Worm (Caenorhabditis elegans) whole organism, mixed stage, embryonic: Measurements from ENCODE around the gene lido-11.

Experiments used
- M03D4.4 ChIP-seq: sonication (generic microtip); optimal IDR thresholded peaks from 2 replicates; lab custom pipeline; 2017; ENCODE audit warnings: mild to moderate bottlenecking, missing genetic modification characterization, missing compliant biosample characterization
- bed-3 ChIP-seq: fragments of 200-800 bp; sonication (Bioruptor generic); optimal IDR thresholded peaks from 3 replicates; lab custom pipeline; 2018; ENCODE audit warnings: mild to moderate bottlenecking, missing genetic modification characterization, moderate library complexity, missing compliant biosample characterization
- ceh-39 ChIP-seq: fragments of 150-350 bp; optimal IDR thresholded peaks from 2 replicates; lab custom pipeline; 2014; ENCODE audit warnings: missing biosample characterization, missing genetic modification characterization
- ceh-43 ChIP-seq: fragments of 200-800 bp; sonication (Bioruptor generic); optimal IDR thresholded peaks from 2 replicates; lab custom pipeline; 2018; ENCODE audit warnings: mild to moderate bottlenecking, missing genetic modification characterization, moderate library complexity, missing compliant biosample characterization
- ceh-83 ChIP-seq: fragments of 200-800 bp; sonication (Bioruptor generic); optimal IDR thresholded peaks from 2 replicates; lab custom pipeline; 2018; ENCODE audit warnings: mild to moderate bottlenecking, missing genetic modification characterization, missing compliant biosample characterization
- cnd-1 ChIP-seq: fragments of 200-800 bp; sonication (Bioruptor generic); optimal IDR thresholded peaks from 2 replicates; lab custom pipeline; 2018; ENCODE audit warnings: mild to moderate bottlenecking, missing genetic modification characterization, missing compliant biosample characterization
- elt-3 ChIP-seq: fragments of 150-350 bp; optimal IDR thresholded peaks from 2 replicates; lab custom pipeline; 2014; ENCODE audit warnings: missing biosample characterization, missing genetic modification characterization
- flh-1 ChIP-seq: fragments of 200-800 bp; sonication (Bioruptor generic); optimal IDR thresholded peaks from 2 replicates; lab custom pipeline; 2018; ENCODE audit warnings: mild to moderate bottlenecking, missing genetic modification characterization, moderate library complexity, missing compliant biosample characterization
- ham-2 ChIP-seq: fragments of 200-800 bp; sonication (Bioruptor generic); optimal IDR thresholded peaks from 2 replicates; lab custom pipeline; 2018; ENCODE audit warnings: mild to moderate bottlenecking, missing genetic modification characterization, missing compliant biosample characterization
- hlh-1 ChIP-seq: fragments of 150-350 bp; optimal IDR thresholded peaks from 2 replicates; lab custom pipeline; 2014; ENCODE audit warnings: missing biosample characterization, missing genetic modification reagents, missing genetic modification characterization
- lin-13 ChIP-seq: fragments of 150-350 bp; optimal IDR thresholded peaks from 2 replicates; lab custom pipeline; 2014; ENCODE audit warnings: missing biosample characterization, missing genetic modification characterization
- lin-32 ChIP-seq: fragments of 200-800 bp; sonication (Bioruptor generic); optimal IDR thresholded peaks from 2 replicates; lab custom pipeline; 2018; ENCODE audit warnings: mild to moderate bottlenecking, missing genetic modification characterization, missing compliant biosample characterization
- lsy-2 ChIP-seq: fragments of 150-350 bp; optimal IDR thresholded peaks from 2 replicates; lab custom pipeline; 2014; ENCODE audit warnings: missing biosample characterization, missing genetic modification characterization
- mab-5 ChIP-seq: fragments of 150-350 bp; optimal IDR thresholded peaks from 2 replicates; lab custom pipeline; 2014; ENCODE audit warnings: missing biosample characterization, missing genetic modification characterization
- mep-1 ChIP-seq: fragments of 150-350 bp; optimal IDR thresholded peaks from 2 replicates; lab custom pipeline; 2017; ENCODE audit warnings: missing biosample characterization, missing genetic modification reagents, missing genetic modification characterization, inconsistent platforms
- mls-2 ChIP-seq: sonication (generic microtip); optimal IDR thresholded peaks from 2 replicates; lab custom pipeline; 2016; ENCODE audit warnings: mild to moderate bottlenecking, missing genetic modification characterization, moderate library complexity, missing compliant biosample characterization
- nhr-28 ChIP-seq: fragments of 150-350 bp; optimal IDR thresholded peaks from 2 replicates; lab custom pipeline; 2014; ENCODE audit warnings: missing biosample characterization, missing genetic modification characterization
- nhr-76 ChIP-seq: sonication (generic microtip); optimal IDR thresholded peaks from 2 replicates; lab custom pipeline; 2017; ENCODE audit warnings: missing biosample characterization, missing genetic modification characterization
- sem-2 ChIP-seq: fragments of 200-800 bp; sonication (Bioruptor generic); optimal IDR thresholded peaks from 2 replicates; lab custom pipeline; 2018; ENCODE audit warnings: mild to moderate bottlenecking, missing genetic modification characterization, missing compliant biosample characterization
- sptf-1 ChIP-seq: sonication (generic microtip); optimal IDR thresholded peaks from 2 replicates; lab custom pipeline; 2017; ENCODE audit warnings: mild to moderate bottlenecking, missing genetic modification characterization, moderate library complexity, missing compliant biosample characterization
- tbx-8 ChIP-seq: fragments of 200-800 bp; sonication (Bioruptor generic); optimal IDR thresholded peaks from 2 replicates; lab custom pipeline; 2018; ENCODE audit warnings: mild to moderate bottlenecking, missing genetic modification characterization, moderate library complexity, missing compliant biosample characterization
- unc-120 ChIP-seq: sonication (generic microtip); optimal IDR thresholded peaks from 2 replicates; lab custom pipeline; 2017; ENCODE audit warnings: missing genetic modification characterization, missing compliant biosample characterization; ENCODE audit not compliant: poor library complexity, severe bottlenecking
- unc-62 ChIP-seq: fragments of 150-350 bp; optimal IDR thresholded peaks from 2 replicates; lab custom pipeline; 2014; ENCODE audit warnings: missing biosample characterization, missing genetic modification reagents, missing genetic modification characterization
- zip-8 ChIP-seq: fragments of 150-350 bp; optimal IDR thresholded peaks from 2 replicates; lab custom pipeline; 2014; ENCODE audit warnings: missing biosample characterization, missing genetic modification characterization
- ztf-11 ChIP-seq: fragments of 150-350 bp; optimal IDR thresholded peaks from 2 replicates; lab custom pipeline; 2014; ENCODE audit warnings: missing biosample characterization, missing genetic modification characterization

The lido-11 gene

ce11 chrII:2994590-2995392, 9.0 kb upstream of the lido-11 start (continued):
- TF ChIP-seq mab-5 (tag; lab: Kevin White, UChicago), result peak; percentile 98
- TF ChIP-seq lin-32 (GFP tag; lab: Kevin White, UChicago), result peak; percentile 23
- TF ChIP-seq tbx-8 (GFP tag; lab: Kevin White, UChicago), result no peak
- TF ChIP-seq M03D4.4, result no peak
- no peak for TF ChIP-seq ham-2 (GFP tag; lab: Kevin White, UChicago)
- no peak for TF ChIP-seq lsy-2
- no peak for TF ChIP-seq nhr-76
- peak; percentile 94 for TF ChIP-seq unc-62 (GFP tag; lab: Kevin White, UChicago)
- TF ChIP-seq, all 35 proteins: peak for 10

- TF ChIP-seq ham-2 (GFP tag; lab: Kevin White, UChicago), result no peak
- peak; percentile 64 for TF ChIP-seq zip-8 (tag; lab: Kevin White, UChicago)
Measured at ce11 chrII:2996721-2997120, 7.0 kb upstream of the lido-11 start, which contains the start of gene lido-8. Gene lido-8 (plus strand): TSS chrII:2997021.

- no peak for TF ChIP-seq nhr-28 (tag; lab: Kevin White, UChicago)
- peak; percentile 100 for TF ChIP-seq zip-8 (tag; lab: Kevin White, UChicago)
Measured at ce11 chrII:2997828-2998441, 5.8 kb upstream of the lido-11 start.

ce11 chrII:3000535-3001264, 3.1 kb upstream of the lido-11 start, which contains the start of gene lido-9:
Gene lido-9 (plus strand): TSS chrII:3000768.
- TF ChIP-seq ceh-83 (GFP tag; lab: Kevin White, UChicago) (peak; percentile 19), cnd-1 (peak; percentile 24), ceh-39 (tag; lab: Kevin White, UChicago) (no peak)

- no peak for TF ChIP-seq ceh-39 (tag; lab: Kevin White, UChicago)
- TF ChIP-seq ceh-43 (GFP tag; lab: Kevin White, UChicago), result no peak
- no peak for TF ChIP-seq lsy-2
- no peak for TF ChIP-seq ceh-83 (GFP tag; lab: Kevin White, UChicago)
- no peak for TF ChIP-seq unc-62 (GFP tag; lab: Kevin White, UChicago)
- TF ChIP-seq flh-1 (GFP tag; lab: Kevin White, UChicago), result no peak
- TF ChIP-seq unc-120, result no peak
- no peak for TF ChIP-seq nhr-76
- no peak for TF ChIP-seq bed-3
- TF ChIP-seq lin-13 (tag; lab: Kevin White, UChicago), result no peak
- TF ChIP-seq zip-8 (tag; lab: Kevin White, UChicago), result no peak
- TF ChIP-seq ham-2 (GFP tag; lab: Kevin White, UChicago), result no peak
Measured at ce11 chrII:3002211-3002610, 1.6 kb upstream of the lido-11 start, which contains the start of gene lido-10. Gene lido-10 (plus strand): TSS chrII:3002511.

ce11 chrII:3005499-3005898, 1.7 kb downstream of the lido-11 start, which contains the start of gene lido-12:
Gene lido-12 (plus strand): TSS chrII:3005799.
- TF ChIP-seq M03D4.4 (no peak), bed-3 (no peak), unc-62 (GFP tag; lab: Kevin White, UChicago) (no peak)

- no peak for TF ChIP-seq sptf-1
- no peak for TF ChIP-seq M03D4.4
- peak; percentile 8 for TF ChIP-seq ceh-39 (tag; lab: Kevin White, UChicago)
Measured at ce11 chrII:3008400-3008799, 4.6 kb downstream of the lido-11 start, which contains the start of gene sdz-5. Gene sdz-5 (plus strand): TSS chrII:3008700.

- TF ChIP-seq ztf-11 (tag; lab: Kevin White, UChicago), result no peak
- no peak for TF ChIP-seq mab-5 (tag; lab: Kevin White, UChicago)
- TF ChIP-seq hlh-1 (tag; lab: Kevin White, UChicago), result no peak
- TF ChIP-seq ceh-83 (GFP tag; lab: Kevin White, UChicago), result no peak
- TF ChIP-seq bed-3, result no peak
- TF ChIP-seq nhr-76, result no peak
- no peak for TF ChIP-seq sem-2
- TF ChIP-seq elt-3 (tag; lab: Kevin White, UChicago), result no peak
- TF ChIP-seq mep-1 (tag; lab: Kevin White, UChicago), result no peak
- no peak for TF ChIP-seq sptf-1
- TF ChIP-seq lin-13 (tag; lab: Kevin White, UChicago), result no peak
- TF ChIP-seq ceh-39 (tag; lab: Kevin White, UChicago), result no peak
- TF ChIP-seq mls-2 (tag; lab: Kevin White, UChicago), result no peak
- TF ChIP-seq ceh-43 (GFP tag; lab: Kevin White, UChicago), result no peak
Measured at ce11 chrII:3012133-3012532, 8.4 kb downstream of the lido-11 start, which contains the start of gene C41H7.9. Gene C41H7.9 (minus strand): TSS chrII:3012233.
